Worm (Caenorhabditis elegans) whole organism, dauer: Measurements from ENCODE around the gene zen-4.

Experiments used
- unc-62 ChIP-seq: sonication (generic microtip); optimal IDR thresholded peaks from 2 replicates; lab custom pipeline; 2017; ENCODE audit warnings: missing biosample characterization, missing genetic modification reagents, missing genetic modification characterization

The zen-4 gene

ce11 chrIV:6130437-6130836 is 12.4 kb downstream of the zen-4 start:
- no peak for TF ChIP-seq unc-62

ce11 chrIV:6134639-6135038 is 16.6 kb downstream of the zen-4 start:
- no peak for TF ChIP-seq unc-62

ce11 chrIV:6135592-6135991 is 17.6 kb downstream of the zen-4 start:
- TF ChIP-seq unc-62, result no peak

- TF ChIP-seq unc-62, result no peak
Observed at ce11 chrIV:6140700-6141099, 22.7 kb downstream of the zen-4 start.

ce11 chrIV:6145984-6146383 is 28.0 kb downstream of the zen-4 start:
- TF ChIP-seq unc-62, result no peak

- TF ChIP-seq unc-62, result no peak
Observed at ce11 chrIV:6149359-6149758, 31.3 kb downstream of the zen-4 start.

- TF ChIP-seq unc-62, result no peak
Observed at ce11 chrIV:6151513-6151912, 33.5 kb downstream of the zen-4 start, which contains the start of gene C11D2.3. Gene C11D2.3 (plus strand): TSS chrIV:6151813.

ce11 chrIV:6155296-6155695 is 37.3 kb downstream of the zen-4 start, which contains the start of gene C11D2.7:
Gene C11D2.7 (minus strand): TSS chrIV:6155396.
- TF ChIP-seq unc-62, result no peak

ce11 chrIV:6156833-6157232 is 38.8 kb downstream of the zen-4 start, which contains the start of gene C11D2.4:
Gene C11D2.4 (minus strand): TSS chrIV:6156960.
- no peak for TF ChIP-seq unc-62

DNA sequence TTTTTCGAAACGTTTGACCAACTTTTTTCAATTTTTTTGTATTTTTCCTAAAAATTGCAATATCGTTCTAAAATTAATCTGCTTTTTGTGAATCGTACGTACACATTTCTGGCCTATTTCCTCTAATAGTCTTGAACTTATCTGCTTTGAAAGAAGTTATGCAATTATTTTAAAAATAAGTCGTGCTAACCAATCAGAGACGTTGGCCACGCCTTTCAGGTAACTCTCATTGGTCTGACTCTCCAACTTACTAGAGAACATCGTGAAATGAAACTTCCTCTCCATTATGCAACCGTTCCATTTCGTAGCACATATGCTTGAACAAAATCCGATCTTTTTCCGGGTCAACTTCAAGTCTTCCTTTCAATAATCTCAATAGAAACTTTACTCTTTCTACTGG is 41.6 kb downstream of the zen-4 start:
- TF ChIP-seq unc-62, result no peak

DNA sequence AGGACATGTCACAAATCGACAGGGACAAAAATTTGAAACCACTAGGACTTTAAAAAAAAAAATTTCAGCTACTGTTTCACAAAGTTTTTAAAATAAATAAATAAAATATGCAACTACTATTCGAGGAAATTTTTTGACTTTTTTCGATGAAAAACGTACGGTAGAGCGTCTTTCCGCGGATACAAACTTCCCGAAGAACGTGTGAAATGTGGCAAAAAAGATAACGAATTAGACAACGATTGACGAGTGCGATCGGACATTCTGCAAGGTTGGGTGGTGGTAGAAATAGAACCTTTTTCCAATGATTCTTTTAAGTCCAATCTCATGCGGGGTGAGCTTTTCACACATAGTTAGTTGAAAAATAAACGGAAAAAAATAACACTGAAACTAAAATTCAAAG is 47.8 kb downstream of the zen-4 start:
- no peak for TF ChIP-seq unc-62
